Worm (Caenorhabditis elegans): ENCODE measurements around the gene srb-3.

Gene srb-3

DNA sequence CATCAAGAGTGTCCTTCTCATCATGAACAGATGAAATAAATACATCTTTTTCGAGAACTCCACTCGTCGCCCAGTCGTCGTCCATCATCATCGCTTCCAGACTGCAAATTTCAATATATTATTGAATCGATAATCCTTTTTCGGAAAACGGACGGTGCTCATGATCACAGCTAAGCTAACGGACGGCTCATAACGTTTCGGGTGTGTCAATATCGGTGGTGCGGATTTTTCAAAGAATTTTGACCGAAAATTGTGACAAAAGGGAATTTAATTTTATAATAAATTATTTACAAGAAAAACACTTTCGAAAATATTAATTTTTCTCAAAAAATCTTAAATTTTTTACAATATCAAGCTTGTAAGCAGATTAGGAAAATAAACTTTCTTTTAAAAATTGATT, 20.8 kb upstream of the srb-3 start, which contains the start of gene crh-2:
TSS of gene crh-2 (minus strand) at position 101 of the 400 bp plus-strand sequence.
- TF ChIP-seq elt-4 (tag; optimal IDR thresholded peaks at IDR 0.05) = no peak
- no peak for TF ChIP-seq tbx-7 (tag; optimal IDR thresholded peaks at IDR 0.05)
- TF ChIP-seq sox-2 (GFP tag; IDR thresholded peaks at IDR 0.05) = no peak
- no peak for TF ChIP-seq ceh-2 (tag; optimal IDR thresholded peaks at IDR 0.05)
- no peak for TF ChIP-seq fkh-6 (tag; optimal IDR thresholded peaks at IDR 0.05)
- no peak for TF ChIP-seq zip-5 (tag; optimal IDR thresholded peaks at IDR 0.05)
- no peak for TF ChIP-seq pat-9 (tag; optimal IDR thresholded peaks at IDR 0.05)
- TF ChIP-seq elt-2 (tag; optimal IDR thresholded peaks at IDR 0.05) = no peak
- no peak for TF ChIP-seq K09A11.1 (tag; optimal IDR thresholded peaks at IDR 0.05; ENCODE audit: insufficient read depth)
- TF ChIP-seq ttx-3 (tag; optimal IDR thresholded peaks at IDR 0.05) = no peak
- TF ChIP-seq pros-1 (tag; optimal IDR thresholded peaks at IDR 0.05) = no peak
- TF ChIP-seq dmd-4 (tag; optimal IDR thresholded peaks at IDR 0.05; ENCODE audit: borderline replicate concordance) = no peak
- TF ChIP-seq hlh-30 (tag; optimal IDR thresholded peaks at IDR 0.05; ENCODE audit: insufficient read depth) = no peak
- TF ChIP-seq ceh-18 (tag; optimal IDR thresholded peaks at IDR 0.05) = no peak
- no peak for TF ChIP-seq npax-4 (tag; optimal IDR thresholded peaks at IDR 0.05)
- no peak for TF ChIP-seq lin-11 (tag; optimal IDR thresholded peaks at IDR 0.05)

ce11 chrII:5186870-5187269, 20.2 kb upstream of the srb-3 start:
- TF ChIP-seq ets-4 (tag; optimal IDR thresholded peaks at IDR 0.05) (no peak), ceh-30 (tag; optimal IDR thresholded peaks at IDR 0.05) (no peak), elt-4 (tag; optimal IDR thresholded peaks at IDR 0.05) (no peak), odd-2 (tag; optimal IDR thresholded peaks at IDR 0.05) (no peak), npax-4 (tag; optimal IDR thresholded peaks at IDR 0.05) (no peak), ama-1 (optimal IDR thresholded peaks at IDR 0.05) (no peak), sox-2 (GFP tag; IDR thresholded peaks at IDR 0.05) (no peak), hlh-6 (tag; optimal IDR thresholded peaks at IDR 0.05) (no peak), ceh-31 (tag; optimal IDR thresholded peaks at IDR 0.05) (no peak), hlh-15 (tag; optimal IDR thresholded peaks at IDR 0.05) (no peak), mec-3 (tag; optimal IDR thresholded peaks at IDR 0.05; ENCODE audit: borderline replicate concordance) (no peak), lim-6 (tag; optimal IDR thresholded peaks at IDR 0.05) (no peak), fax-1 (tag; optimal IDR thresholded peaks at IDR 0.05) (no peak), ceh-24 (tag; optimal IDR thresholded peaks at IDR 0.05) (no peak), nhr-232 (tag; optimal IDR thresholded peaks at IDR 0.05) (no peak), che-1 (tag; optimal IDR thresholded peaks at IDR 0.05) (no peak)

DNA sequence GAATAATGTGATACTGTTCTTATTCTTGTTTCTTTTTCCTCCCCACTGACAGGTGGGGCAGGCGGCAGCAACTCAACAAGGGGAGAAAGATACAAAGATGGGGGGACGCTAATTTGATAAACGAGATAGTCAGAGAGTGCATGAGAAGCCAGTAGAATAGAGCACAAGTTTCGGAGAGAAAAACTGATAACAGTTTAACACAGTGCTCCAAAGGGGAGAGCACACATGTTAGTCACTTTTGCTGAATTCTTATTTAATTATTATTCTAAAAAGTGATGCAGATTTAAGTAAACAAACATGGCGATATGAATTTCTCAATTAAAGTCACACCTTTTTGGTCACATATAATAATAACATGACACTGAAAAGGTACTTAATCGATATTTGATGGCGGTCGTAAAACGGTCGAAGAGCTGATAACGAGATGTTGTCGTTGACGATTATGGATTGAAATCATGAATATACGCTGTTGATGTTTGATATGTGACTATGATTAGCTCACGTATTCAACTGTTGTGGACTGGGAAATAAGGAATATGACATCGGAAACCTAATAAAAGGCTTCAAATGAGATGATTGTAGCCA, 19.4 kb upstream of the srb-3 start:
- TF ChIP-seq hlh-15 (tag; optimal IDR thresholded peaks at IDR 0.05) = no peak
- no peak for TF ChIP-seq ceh-14 (tag; optimal IDR thresholded peaks at IDR 0.05)
- TF ChIP-seq elt-2 (tag; optimal IDR thresholded peaks at IDR 0.05) = peak; percentile 88

- TF ChIP-seq elt-2 (tag; optimal IDR thresholded peaks at IDR 0.05) = peak; percentile 83
- TF ChIP-seq C38D4.7 (GFP tag; optimal IDR thresholded peaks at IDR 0.05) = no peak
These were observed 18.3 kb upstream of the srb-3 start for ce11 chrII:5184661-5185545.

ce11 chrII:5183207-5183606, 16.6 kb upstream of the srb-3 start:
- TF ChIP-seq sox-4 (tag; optimal IDR thresholded peaks at IDR 0.05) = no peak
- no peak for TF ChIP-seq eyg-1 (tag; optimal IDR thresholded peaks at IDR 0.05)
- no peak for TF ChIP-seq ceh-18 (tag; optimal IDR thresholded peaks at IDR 0.05)
- no peak for TF ChIP-seq hlh-8 (tag; optimal IDR thresholded peaks at IDR 0.05)
- TF ChIP-seq pax-1 (tag; optimal IDR thresholded peaks at IDR 0.05) = no peak
- TF ChIP-seq elt-4 (tag; optimal IDR thresholded peaks at IDR 0.05) = no peak
- no peak for TF ChIP-seq fkh-6 (tag; optimal IDR thresholded peaks at IDR 0.05)
- no peak for TF ChIP-seq Y22D7AL.16 (tag; optimal IDR thresholded peaks at IDR 0.05)
- TF ChIP-seq ceh-31 (tag; optimal IDR thresholded peaks at IDR 0.05) = no peak
- TF ChIP-seq ceh-9 (tag; optimal IDR thresholded peaks at IDR 0.05) = no peak
- no peak for TF ChIP-seq pqm-1 (tag; optimal IDR thresholded peaks at IDR 0.05)
- no peak for TF ChIP-seq ceh-48 (tag; optimal IDR thresholded peaks at IDR 0.05)
- TF ChIP-seq nfya-1 (tag; optimal IDR thresholded peaks at IDR 0.05) = no peak
- no peak for TF ChIP-seq ztf-16 (tag; optimal IDR thresholded peaks at IDR 0.05)
- TF ChIP-seq ceh-14 (tag; optimal IDR thresholded peaks at IDR 0.05) = no peak

Measured in whole organism, late embryonic.